Fruit fly (Drosophila melanogaster) whole organism, embryonic: ENCODE measurements around the gene CG7702.

Source experiments
- CG10654 ChIP-seq: fragments of 200-800 bp; sonication (Bioruptor generic); optimal IDR thresholded peaks from 2 replicates; lab custom pipeline; 2016; ENCODE audit warnings: missing biosample characterization, missing genetic modification characterization
- CG11695 ChIP-seq: fragments of 200-800 bp; sonication (Bioruptor generic); IDR thresholded peaks from 3 replicates; pipeline ENCODE4 v1.3.6; 2022; ENCODE audit warnings: missing biosample characterization, missing genetic modification characterization
- CG12104 ChIP-seq: fragments of 200-800 bp; sonication (Bioruptor generic); optimal IDR thresholded peaks from 3 replicates; lab custom pipeline; 2016; ENCODE audit warnings: missing biosample characterization, missing genetic modification characterization
- CG12155 ChIP-seq: fragments of 200-800 bp; sonication (Bioruptor generic); optimal IDR thresholded peaks from 3 replicates; lab custom pipeline; 2016; ENCODE audit warnings: missing biosample characterization, missing genetic modification characterization
- CG12219 ChIP-seq: fragments of 200-800 bp; sonication (Bioruptor generic); optimal IDR thresholded peaks from 3 replicates; lab custom pipeline; 2018; ENCODE audit warnings: missing biosample characterization, mild to moderate bottlenecking, missing genetic modification characterization
- CG13287 ChIP-seq: fragments of 200-800 bp; sonication (Bioruptor generic); IDR thresholded peaks from 2 replicates; pipeline ENCODE4 v1.3.6; 2022; ENCODE audit warnings: missing biosample characterization, missing genetic modification characterization; ENCODE audit not compliant: partially characterized antibody
- CG13296 ChIP-seq: fragments of 200-800 bp; sonication (Bioruptor generic); optimal IDR thresholded peaks from 3 replicates; lab custom pipeline; 2018; ENCODE audit warnings: missing biosample characterization, mild to moderate bottlenecking, missing genetic modification characterization
- CG14441 ChIP-seq: fragments of 200-800 bp; sonication (Bioruptor generic); IDR thresholded peaks from 2 replicates; pipeline ENCODE4 v1.3.6; 2022; ENCODE audit warnings: missing biosample characterization, missing genetic modification characterization
- CG14860 ChIP-seq: fragments of 200-800 bp; sonication (Bioruptor generic); IDR thresholded peaks from 3 replicates; pipeline ENCODE4 v1.3.6; 2022; ENCODE audit warnings: missing biosample characterization, missing genetic modification characterization; ENCODE audit not compliant: partially characterized antibody
- CG2199 ChIP-seq: fragments of 200-800 bp; sonication (Bioruptor generic); IDR thresholded peaks from 3 replicates; pipeline ENCODE4 v1.3.6; 2022; ENCODE audit warnings: missing biosample characterization, missing genetic modification characterization
- CG30431 ChIP-seq: fragments of 200-800 bp; sonication (Bioruptor generic); optimal IDR thresholded peaks from 2 replicates; lab custom pipeline; 2017; ENCODE audit warnings: missing biosample characterization, missing genetic modification characterization
- CG4360 ChIP-seq: fragments of 200-800 bp; sonication (Bioruptor generic); IDR thresholded peaks from 2 replicates; pipeline ENCODE4 v1.3.6; 2022; ENCODE audit warnings: missing biosample characterization, missing genetic modification characterization
- CG43689 ChIP-seq: fragments of 200-800 bp; sonication (Bioruptor generic); IDR thresholded peaks from 2 replicates; pipeline ENCODE4 v1.3.6; 2022; ENCODE audit warnings: missing biosample characterization, missing genetic modification characterization
- CG4424 ChIP-seq: fragments of 200-800 bp; sonication (Bioruptor generic); optimal IDR thresholded peaks from 3 replicates; lab custom pipeline; 2016; ENCODE audit warnings: missing biosample characterization, missing genetic modification characterization
- CG6272 ChIP-seq: fragments of 200-800 bp; sonication (Bioruptor generic); IDR thresholded peaks from 2 replicates; pipeline ENCODE4 v1.3.6; 2022; ENCODE audit warnings: missing biosample characterization, missing genetic modification characterization
- CG6791 ChIP-seq: fragments of 200-800 bp; sonication (Bioruptor generic); IDR thresholded peaks from 3 replicates; pipeline ENCODE4 v1.3.6; 2022; ENCODE audit warnings: missing biosample characterization, missing genetic modification characterization; ENCODE audit not compliant: partially characterized antibody
- CG7928 ChIP-seq: fragments of 200-800 bp; sonication (Bioruptor generic); optimal IDR thresholded peaks from 2 replicates; lab custom pipeline; 2017; ENCODE audit warnings: missing biosample characterization, mild to moderate bottlenecking, missing genetic modification characterization
- CG8290 ChIP-seq, 3 experiments: fragments of 200-800 bp; sonication (Bioruptor generic); optimal IDR thresholded peaks; 2 replicates each; lab custom pipeline; 2016 to 2019; ENCODE audit warnings: missing biosample characterization in 3 of 3, missing genetic modification characterization in 3 of 3, mild to moderate bottlenecking in 2 of 3, moderate library complexity in 1 of 3
- CG8765 ChIP-seq: fragments of 200-800 bp; sonication (Bioruptor generic); IDR thresholded peaks from 2 replicates; pipeline ENCODE4 v1.3.6; 2022; ENCODE audit warnings: missing biosample characterization, missing genetic modification characterization
- CG9437 ChIP-seq: fragments of 200-800 bp; sonication (Bioruptor generic); optimal IDR thresholded peaks from 2 replicates; lab custom pipeline; 2018; ENCODE audit warnings: missing biosample characterization, mild to moderate bottlenecking, missing genetic modification characterization
- Camta ChIP-seq: fragments of 200-800 bp; sonication (Bioruptor generic); optimal IDR thresholded peaks from 2 replicates; lab custom pipeline; 2016; ENCODE audit warnings: missing biosample characterization, missing genetic modification characterization
- Dll ChIP-seq: fragments of 200-800 bp; sonication (Bioruptor generic); IDR thresholded peaks from 4 replicates; pipeline ENCODE4 v1.3.6; 2022; ENCODE audit warnings: missing biosample characterization, missing genetic modification characterization; ENCODE audit not compliant: partially characterized antibody
- E2f2 ChIP-seq: fragments of 200-800 bp; sonication (Bioruptor generic); IDR thresholded peaks from 2 replicates; pipeline ENCODE4 v1.3.6; 2022; ENCODE audit warnings: missing biosample characterization, missing genetic modification characterization
- Eip74EF ChIP-seq, 2 experiments: fragments of 200-800 bp in 1 of 2; fragments of >200 bp in 1 of 2; sonication (Bioruptor generic) in 1 of 2; optimal IDR thresholded peaks; 2 replicates each; lab custom pipeline; 2017 to 2019; ENCODE audit warnings: missing biosample characterization in 2 of 2, missing genetic modification characterization in 2 of 2, mild to moderate bottlenecking in 1 of 2, moderate library complexity in 1 of 2
- H15 ChIP-seq: fragments of 200-800 bp; sonication (Bioruptor generic); IDR thresholded peaks from 3 replicates; pipeline ENCODE4 v1.3.6; 2022; ENCODE audit warnings: missing biosample characterization, missing genetic modification characterization
- Hr3 ChIP-seq: fragments of 200-800 bp; sonication (Bioruptor generic); optimal IDR thresholded peaks from 3 replicates; lab custom pipeline; 2016; ENCODE audit warnings: missing biosample characterization, missing genetic modification characterization
- Hr78 ChIP-seq, 2 experiments: fragments of 200-800 bp in 1 of 2; fragments of >200 bp in 1 of 2; sonication (Bioruptor generic) in 1 of 2; optimal IDR thresholded peaks; 2 replicates each; lab custom pipeline; 2017 to 2019; ENCODE audit warnings: missing biosample characterization in 2 of 2, missing genetic modification characterization in 2 of 2, mild to moderate bottlenecking in 1 of 2, moderate library complexity in 1 of 2
- Neu2 ChIP-seq: fragments of 200-800 bp; sonication (Bioruptor generic); optimal IDR thresholded peaks from 3 replicates; lab custom pipeline; 2016; ENCODE audit warnings: missing biosample characterization, missing genetic modification characterization, borderline replicate concordance
- Ptx1 ChIP-seq: fragments of 200-800 bp; sonication (Bioruptor generic); IDR thresholded peaks from 2 replicates; pipeline ENCODE4 v1.3.6; 2022; ENCODE audit warnings: missing biosample characterization, missing genetic modification characterization
- Scr ChIP-seq: fragments of 200-800 bp; sonication (Bioruptor generic); IDR thresholded peaks from 2 replicates; pipeline ENCODE4 v1.3.6; 2022; ENCODE audit warnings: missing biosample characterization, missing genetic modification characterization; ENCODE audit not compliant: partially characterized antibody
- cad ChIP-seq: fragments of >200 bp; optimal IDR thresholded peaks from 2 replicates; lab custom pipeline; 2017; ENCODE audit warnings: missing biosample characterization, missing genetic modification characterization
- cas ChIP-seq: fragments of 200-800 bp; sonication (Bioruptor generic); IDR thresholded peaks from 2 replicates; pipeline ENCODE4 v1.3.6; 2022; ENCODE audit warnings: missing biosample characterization, missing genetic modification characterization
- chinmo ChIP-seq: fragments of 200-800 bp; sonication (Bioruptor generic); IDR thresholded peaks from 4 replicates; pipeline ENCODE4 v1.3.6; 2022; ENCODE audit warnings: missing biosample characterization, missing genetic modification characterization; ENCODE audit not compliant: partially characterized antibody
- dimm ChIP-seq: fragments of 200-800 bp; sonication (Bioruptor generic); IDR thresholded peaks from 2 replicates; pipeline ENCODE4 v1.3.6; 2022; ENCODE audit warnings: missing biosample characterization, missing genetic modification characterization
- dmrt99B ChIP-seq: fragments of 200-800 bp; sonication (Bioruptor generic); optimal IDR thresholded peaks from 2 replicates; lab custom pipeline; 2018; ENCODE audit warnings: missing biosample characterization, mild to moderate bottlenecking, missing genetic modification characterization, moderate library complexity
- en ChIP-seq: fragments of 200-800 bp; sonication (Bioruptor generic); optimal IDR thresholded peaks from 2 replicates; lab custom pipeline; 2016; ENCODE audit warnings: missing biosample characterization, missing genetic modification characterization
- eyg ChIP-seq: fragments of 200-800 bp; sonication (Bioruptor generic); optimal IDR thresholded peaks from 3 replicates; lab custom pipeline; 2016; ENCODE audit warnings: missing biosample characterization, missing genetic modification characterization
- fd102C ChIP-seq: fragments of 200-800 bp; sonication (Bioruptor generic); optimal IDR thresholded peaks from 2 replicates; lab custom pipeline; 2018; ENCODE audit warnings: missing biosample characterization, mild to moderate bottlenecking, missing genetic modification characterization, moderate library complexity
- ftz-f1 ChIP-seq: fragments of 200-800 bp; sonication (Bioruptor generic); optimal IDR thresholded peaks from 2 replicates; lab custom pipeline; 2016; ENCODE audit warnings: missing biosample characterization, missing genetic modification characterization
- gfzf ChIP-seq: fragments of 200-800 bp; sonication (Bioruptor generic); optimal IDR thresholded peaks from 2 replicates; lab custom pipeline; 2016; ENCODE audit warnings: missing biosample characterization, mild to moderate bottlenecking, missing genetic modification characterization, moderate library complexity
- gsb-n ChIP-seq: fragments of 200-800 bp; sonication (Bioruptor generic); optimal IDR thresholded peaks from 3 replicates; lab custom pipeline; 2018; ENCODE audit warnings: missing biosample characterization, mild to moderate bottlenecking, missing genetic modification characterization
- ham ChIP-seq: fragments of 200-800 bp; sonication (Bioruptor generic); IDR thresholded peaks from 2 replicates; pipeline ENCODE4 v1.3.6; 2022; ENCODE audit warnings: missing biosample characterization, missing genetic modification characterization
- hkb ChIP-seq, 2 experiments: fragments of 200-800 bp in 1 of 2; fragments of >200 bp in 1 of 2; sonication (Bioruptor generic) in 1 of 2; IDR thresholded peaks in 1 of 2; optimal IDR thresholded peaks in 1 of 2; 2 replicates each; pipeline versions ENCODE4 v1.3.6 to Lab custom; 2017 to 2022; ENCODE audit warnings: missing biosample characterization in 1 of 2, missing genetic modification characterization in 1 of 2
- lilli ChIP-seq: fragments of 200-800 bp; sonication (Bioruptor generic); optimal IDR thresholded peaks from 3 replicates; lab custom pipeline; 2016; ENCODE audit warnings: missing biosample characterization, missing genetic modification characterization
- lola ChIP-seq, 3 experiments: fragments of >200 bp in 2 of 3; fragments of 200-800 bp in 1 of 3; sonication (Bioruptor generic) in 1 of 3; optimal IDR thresholded peaks; 2 replicates each; lab custom pipeline; 2017 to 2019; ENCODE audit warnings: missing biosample characterization in 3 of 3, missing genetic modification characterization in 3 of 3, mild to moderate bottlenecking in 1 of 3, moderate library complexity in 1 of 3
- repo ChIP-seq: fragments of 200-800 bp; sonication (Bioruptor generic); optimal IDR thresholded peaks from 2 replicates; lab custom pipeline; 2016; ENCODE audit warnings: missing biosample characterization, missing genetic modification characterization
- sens ChIP-seq: fragments of 200-800 bp; sonication (Bioruptor generic); peaks from one replicate; lab custom pipeline; 2016; ENCODE audit warnings: missing biosample characterization, missing genetic modification characterization

CG7702 gene

dm6 chr3R:18658945-18659642 lies 10.1 kb upstream of the CG7702 start, which contains the start of the genes CG31224 and CstF64 (continued):
- TF ChIP-seq CG12155 (peak; percentile 82), repo (GFP tag; lab: Kevin White, UChicago) (peak; percentile 82), CG9437 (GFP tag; lab: Kevin White, UChicago) (peak; percentile 71), lola (GFP tag; optimal IDR thresholded peaks at IDR 0.05; lab: Kevin White, UChicago) (peak in 1 of 3 experiments; percentile 78), CG30431 (GFP tag; lab: Kevin White, UChicago) (peak; percentile 56), H15 (peak; percentile 81), lilli (GFP tag; lab: Kevin White, UChicago) (peak; percentile 92), hkb (optimal IDR thresholded peaks at IDR 0.05; lab: Kevin White, UChicago) (peak; percentile 80), hkb (GFP tag; IDR thresholded peaks at IDR 0.05; lab: Robert Waterston, UW) (peak; percentile 76), CG4424 (GFP tag; lab: Kevin White, UChicago) (peak; percentile 83), dimm (GFP tag; lab: Robert Waterston, UW) (peak; percentile 46; the same call in 1 of the 2 replicates), Hr3 (GFP tag; lab: Kevin White, UChicago) (peak; percentile 88), en (GFP tag; lab: Kevin White, UChicago) (peak; percentile 47), Neu2 (GFP tag; lab: Kevin White, UChicago) (no peak), cas (peak; percentile 51; the same call in 1 of the 2 replicates), eyg (GFP tag; lab: Kevin White, UChicago) (peak; percentile 76), CG6791 (GFP tag; lab: Robert Waterston, UW) (no peak), CG4360 (GFP tag; lab: Robert Waterston, UW) (no peak), CG43689 (GFP tag; lab: Robert Waterston, UW) (peak; percentile 58), fd102C (GFP tag; lab: Kevin White, UChicago) (peak; percentile 15), gfzf (GFP tag; lab: Kevin White, UChicago) (peak; percentile 55), CG13296 (GFP tag; lab: Kevin White, UChicago) (peak; percentile 72), CG14441 (GFP tag; lab: Robert Waterston, UW) (peak; percentile 85), CG6272 (GFP tag; lab: Robert Waterston, UW) (peak; percentile 81), gsb-n (tag; lab: Kevin White, UChicago) (no peak), Eip74EF (GFP tag; optimal IDR thresholded peaks at IDR 0.05; lab: Kevin White, UChicago) (peak in 1 of 2 experiments; percentile 6), Scr (GFP tag; lab: Robert Waterston, UW) (peak; percentile 37; the same call in 1 of the 2 replicates), ham (no peak), CG12104 (GFP tag; lab: Kevin White, UChicago) (peak; percentile 80), Ptx1 (GFP tag; lab: Robert Waterston, UW) (peak; percentile 85), Camta (peak; percentile 84), CG14860 (GFP tag; lab: Robert Waterston, UW) (no peak), chinmo (GFP tag; lab: Robert Waterston, UW) (peak; percentile 59; the same call in 2 of the 4 replicates), CG7928 (GFP tag; lab: Kevin White, UChicago) (peak; percentile 94), E2f2 (GFP tag; lab: Robert Waterston, UW) (peak; percentile 71; the same call in 1 of the 2 replicates), CG11695 (peak; percentile 65), cad (GFP tag; lab: Kevin White, UChicago) (no peak), CG8290 (GFP tag; optimal IDR thresholded peaks at IDR 0.05; lab: Kevin White, UChicago) (peak; percentile 83), CG8290 (tag; optimal IDR thresholded peaks at IDR 0.05; lab: Kevin White, UChicago) (no peak), Dll (GFP tag; lab: Robert Waterston, UW) (0 out of 4 replicates have a peak, but pooled peaks have one; percentile 28), sens (GFP tag; lab: Kevin White, UChicago) (peak; percentile 98), ftz-f1 (peak; percentile 89), CG8765 (GFP tag; lab: Robert Waterston, UW) (peak; percentile 79), CG2199 (GFP tag; lab: Robert Waterston, UW) (no peak), CG10654 (peak; percentile 89), CG13287 (GFP tag; lab: Robert Waterston, UW) (no peak; the same call in none of the 2 replicates), Hr78 (GFP tag; optimal IDR thresholded peaks at IDR 0.05; lab: Kevin White, UChicago) (no peak), CG12219 (peak; percentile 42), dmrt99B (tag; lab: Kevin White, UChicago) (no peak)
